Fruit fly (Drosophila melanogaster) whole organism, prepupa: ENCODE results near the gene eIF2Bbeta.
A peak's percentile ranks its signal among the peaks of the same experiment; 100 is the strongest.

Source experiments
- Blimp-1 ChIP-seq: fragments of 200-800 bp; sonication (Bioruptor generic); optimal IDR thresholded peaks from 3 replicates; lab custom pipeline; 2017; ENCODE audit warnings: missing biosample characterization, missing genetic modification characterization, mild to moderate bottlenecking, moderate library complexity, missing genetic modification reagents
- CG10631 ChIP-seq: fragments of 200-800 bp; sonication (Bioruptor generic); optimal IDR thresholded peaks from 2 replicates; lab custom pipeline; 2016; ENCODE audit warnings: missing biosample characterization, missing genetic modification characterization
- CG10669 ChIP-seq: fragments of 200-800 bp; sonication (Bioruptor generic); optimal IDR thresholded peaks from 3 replicates; lab custom pipeline; 2018; ENCODE audit warnings: missing biosample characterization, mild to moderate bottlenecking, missing genetic modification characterization, moderate library complexity
- CG11294 ChIP-seq: fragments of 200-800 bp; sonication (Bioruptor generic); IDR thresholded peaks from 2 replicates; pipeline ENCODE4 v1.3.6; 2022; ENCODE audit warnings: missing biosample characterization, missing genetic modification characterization
- CG11762 ChIP-seq: fragments of 200-800 bp; sonication (Bioruptor generic); optimal IDR thresholded peaks from 3 replicates; lab custom pipeline; 2016; ENCODE audit warnings: missing biosample characterization, missing genetic modification characterization; ENCODE audit not compliant: insufficient read depth
- CG11902 ChIP-seq: fragments of 200-800 bp; sonication (Bioruptor generic); optimal IDR thresholded peaks from 3 replicates; lab custom pipeline; 2016; ENCODE audit warnings: missing biosample characterization, missing genetic modification characterization
- CG15336 ChIP-seq: fragments of 200-800 bp; sonication (Bioruptor generic); IDR thresholded peaks from 2 replicates; pipeline ENCODE4 v1.3.6; 2022; ENCODE audit warnings: missing biosample characterization, missing genetic modification characterization
- CG1621 ChIP-seq: fragments of 200-800 bp; sonication (Bioruptor generic); optimal IDR thresholded peaks from 3 replicates; lab custom pipeline; 2018; ENCODE audit warnings: missing biosample characterization, mild to moderate bottlenecking, missing genetic modification characterization
- CG16779 ChIP-seq: fragments of 200-800 bp; sonication (Bioruptor generic); optimal IDR thresholded peaks from 3 replicates; lab custom pipeline; 2017; ENCODE audit warnings: missing biosample characterization, mild to moderate bottlenecking, missing genetic modification characterization
- CG31627 ChIP-seq: fragments of 200-800 bp; sonication (Bioruptor generic); optimal IDR thresholded peaks from 3 replicates; lab custom pipeline; 2016; ENCODE audit warnings: missing biosample characterization, missing genetic modification characterization
- CG6276 ChIP-seq: fragments of 200-800 bp; sonication (Bioruptor generic); optimal IDR thresholded peaks from 2 replicates; lab custom pipeline; 2017; ENCODE audit warnings: missing biosample characterization, mild to moderate bottlenecking, missing genetic modification characterization
- CG6792 ChIP-seq: fragments of 200-800 bp; sonication (Bioruptor generic); optimal IDR thresholded peaks from 3 replicates; lab custom pipeline; 2016; ENCODE audit warnings: missing biosample characterization, missing genetic modification characterization
- CG7368 ChIP-seq: fragments of 200-800 bp; sonication (Bioruptor generic); optimal IDR thresholded peaks from 3 replicates; lab custom pipeline; 2016; ENCODE audit warnings: missing biosample characterization, missing genetic modification characterization
- CG8119 ChIP-seq: fragments of 200-800 bp; sonication (Bioruptor generic); IDR thresholded peaks from 3 replicates; pipeline ENCODE4 v1.3.6; 2022; ENCODE audit warnings: missing biosample characterization, missing genetic modification characterization
- CG8319 ChIP-seq: fragments of 200-800 bp; sonication (Bioruptor generic); optimal IDR thresholded peaks from 3 replicates; lab custom pipeline; 2016; ENCODE audit warnings: missing biosample characterization, missing genetic modification characterization
- Eip75B ChIP-seq: fragments of 200-800 bp; sonication (Bioruptor generic); optimal IDR thresholded peaks from 3 replicates; lab custom pipeline; 2016; ENCODE audit warnings: missing biosample characterization, missing genetic modification characterization
- Eip78C ChIP-seq: fragments of 200-800 bp; sonication (Bioruptor generic); peaks from one replicate; lab custom pipeline; 2016; ENCODE audit warnings: missing biosample characterization, missing genetic modification characterization
- Ets21C ChIP-seq: fragments of 200-800 bp; sonication (Bioruptor generic); optimal IDR thresholded peaks from 3 replicates; lab custom pipeline; 2016; ENCODE audit warnings: missing biosample characterization, missing genetic modification characterization
- Ets96B ChIP-seq: fragments of 200-800 bp; optimal IDR thresholded peaks from 2 replicates; lab custom pipeline; 2019; ENCODE audit warnings: missing biosample characterization, mild to moderate bottlenecking, missing genetic modification characterization, moderate library complexity
- Hr4 ChIP-seq: fragments of 200-800 bp; sonication (Bioruptor generic); optimal IDR thresholded peaks from 3 replicates; lab custom pipeline; 2016; ENCODE audit warnings: missing biosample characterization, missing genetic modification characterization
- Lpt ChIP-seq: fragments of 200-800 bp; sonication (Bioruptor generic); optimal IDR thresholded peaks from 3 replicates; lab custom pipeline; 2016; ENCODE audit warnings: missing biosample characterization, missing genetic modification characterization
- OdsH ChIP-seq: fragments of 200-800 bp; sonication (Bioruptor generic); optimal IDR thresholded peaks from 3 replicates; lab custom pipeline; 2016; ENCODE audit warnings: missing biosample characterization, missing genetic modification characterization
- Sox14 ChIP-seq: fragments of 200-800 bp; sonication (Bioruptor generic); optimal IDR thresholded peaks from 3 replicates; lab custom pipeline; 2016; ENCODE audit warnings: missing biosample characterization, missing genetic modification characterization
- acj6 ChIP-seq: fragments of 200-800 bp; sonication (Bioruptor generic); optimal IDR thresholded peaks from 3 replicates; lab custom pipeline; 2016; ENCODE audit warnings: missing biosample characterization, missing genetic modification characterization
- cyc ChIP-seq: fragments of 200-800 bp; sonication (Bioruptor generic); optimal IDR thresholded peaks from 3 replicates; lab custom pipeline; 2016; ENCODE audit warnings: missing biosample characterization, missing genetic modification characterization
- dsx ChIP-seq: fragments of 200-800 bp; optimal IDR thresholded peaks from 3 replicates; lab custom pipeline; 2019; ENCODE audit warnings: missing biosample characterization, mild to moderate bottlenecking, missing genetic modification characterization, moderate library complexity; ENCODE audit not compliant: poor library complexity, severe bottlenecking
- esn ChIP-seq: fragments of 200-800 bp; sonication (Bioruptor generic); optimal IDR thresholded peaks from 2 replicates; lab custom pipeline; 2016; ENCODE audit warnings: missing biosample characterization, mild to moderate bottlenecking, missing genetic modification characterization, moderate library complexity
- fd85E ChIP-seq: fragments of 200-800 bp; sonication (Bioruptor generic); optimal IDR thresholded peaks from 3 replicates; lab custom pipeline; 2016; ENCODE audit warnings: missing biosample characterization, missing genetic modification characterization
- net ChIP-seq: fragments of 200-800 bp; sonication (Bioruptor generic); optimal IDR thresholded peaks from 3 replicates; lab custom pipeline; 2016; ENCODE audit warnings: missing biosample characterization, missing genetic modification characterization
- spab ChIP-seq: fragments of 200-800 bp; sonication (Bioruptor generic); optimal IDR thresholded peaks from 2 replicates; lab custom pipeline; 2017; ENCODE audit warnings: missing biosample characterization, mild to moderate bottlenecking, missing genetic modification characterization, missing genetic modification reagents
- topi ChIP-seq: fragments of 200-800 bp; sonication (Bioruptor generic); optimal IDR thresholded peaks from 3 replicates; lab custom pipeline; 2016; ENCODE audit warnings: missing biosample characterization, missing genetic modification characterization

The eIF2Bbeta gene

dm6 chrX:2744042-2744441, 39.7 kb downstream of the eIF2Bbeta start, which contains the start of gene Syx4 (continued):
- TF ChIP-seq Ets96B (tag; lab: Kevin White, UChicago) (peak; percentile 90), Eip78C (GFP tag; lab: Kevin White, UChicago) (peak; percentile 97), OdsH (peak; percentile 92), CG10631 (GFP tag; lab: Kevin White, UChicago) (peak; percentile 87), CG8319 (GFP tag; lab: Kevin White, UChicago) (peak; percentile 79), Lpt (GFP tag; lab: Kevin White, UChicago) (peak; percentile 85), acj6 (peak; percentile 91), CG6276 (GFP tag; lab: Kevin White, UChicago) (peak; percentile 93), Ets21C (peak; percentile 81), CG7368 (GFP tag; lab: Kevin White, UChicago) (peak; percentile 91), topi (peak; percentile 92), CG15336 (GFP tag; lab: Robert Waterston, UW) (peak; percentile 96), fd85E (GFP tag; lab: Kevin White, UChicago) (peak; percentile 70), dsx (GFP tag; lab: Kevin White, UChicago) (peak; percentile 80), CG16779 (peak; percentile 81), CG8119 (GFP tag; lab: Robert Waterston, UW) (peak; percentile 93), spab (GFP tag; lab: Kevin White, UChicago) (peak; percentile 81)

dm6 chrX:2749693-2750092, 45.3 kb downstream of the eIF2Bbeta start:
- TF ChIP-seq Blimp-1 (GFP tag; lab: Kevin White, UChicago) (no peak), topi (no peak), esn (GFP tag; lab: Kevin White, UChicago) (no peak), net (GFP tag; lab: Kevin White, UChicago) (no peak), CG11762 (GFP tag; lab: Kevin White, UChicago) (no peak), Ets96B (tag; lab: Kevin White, UChicago) (no peak), CG11294 (no peak), Hr4 (GFP tag; lab: Kevin White, UChicago) (no peak), acj6 (no peak), CG10631 (GFP tag; lab: Kevin White, UChicago) (no peak), Sox14 (GFP tag; lab: Kevin White, UChicago) (no peak), CG6792 (GFP tag; lab: Kevin White, UChicago) (no peak), Eip75B (GFP tag; lab: Kevin White, UChicago) (no peak), cyc (GFP tag; lab: Kevin White, UChicago) (no peak), CG11902 (GFP tag; lab: Kevin White, UChicago) (no peak), CG10669 (no peak), CG31627 (GFP tag; lab: Kevin White, UChicago) (no peak), CG1621 (no peak)
